Fruit fly (Drosophila melanogaster): Measurements from ENCODE around the gene ssp2.
A peak's percentile ranks its signal among the peaks of the same experiment; 100 is the strongest.

The ssp2 gene

DNA sequence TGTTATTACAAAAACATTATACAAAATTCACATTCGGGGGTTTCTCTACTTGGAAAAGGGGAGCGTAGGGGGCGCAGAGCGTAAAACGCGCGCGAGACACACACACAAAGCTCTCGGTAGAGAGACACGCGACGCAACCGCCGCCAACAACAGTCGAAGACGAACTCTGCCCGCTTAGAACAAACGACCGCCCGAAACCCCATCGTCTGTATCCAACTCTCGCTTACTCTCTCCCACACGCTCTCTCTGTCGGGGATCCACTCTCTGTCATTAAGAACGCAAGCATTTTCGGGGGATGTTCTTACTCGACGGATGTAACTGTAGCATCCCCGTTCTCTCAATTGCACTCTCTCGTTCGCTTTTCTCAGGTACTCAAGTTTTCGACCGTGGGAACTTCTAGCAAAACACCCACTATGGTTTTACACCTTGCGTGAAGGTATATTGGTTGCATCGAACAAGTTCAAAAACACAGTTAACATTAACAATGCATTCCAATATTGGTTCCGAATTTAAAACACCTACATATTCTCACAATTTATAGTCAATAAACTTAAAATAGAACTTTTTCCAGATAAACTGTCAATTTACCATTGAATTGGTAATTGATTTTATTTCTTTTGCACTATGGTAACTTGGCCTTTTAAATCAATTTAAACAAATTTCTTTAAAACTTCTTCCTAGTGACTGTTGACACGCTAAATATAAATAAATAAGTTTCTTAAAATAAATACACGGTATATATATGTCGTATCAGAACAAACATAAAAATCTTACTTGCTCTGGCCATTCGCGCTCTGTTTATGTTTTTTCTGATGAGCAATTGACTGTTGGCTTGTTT, 45.0 kb upstream of the ssp2 start (continued):
- peak; percentile 80 for TF ChIP-seq Mrtf (GFP tag; IDR thresholded peaks at IDR 0.05)
- peak; percentile 84 for TF ChIP-seq jumu (GFP tag; optimal IDR thresholded peaks at IDR 0.05)
- peak; percentile 84 for TF ChIP-seq kay (GFP tag; optimal IDR thresholded peaks at IDR 0.05)
- peak; percentile 96 for TF ChIP-seq CG9727 (GFP tag; optimal IDR thresholded peaks at IDR 0.05)
- TF ChIP-seq hth (optimal IDR thresholded peaks at IDR 0.05): no peak
- TF ChIP-seq gsb-n (tag; optimal IDR thresholded peaks at IDR 0.05): peak; percentile 89
- TF ChIP-seq Doc2 (GFP tag; IDR thresholded peaks at IDR 0.05): peak; percentile 22; the same call in 1 of the 2 replicates
- TF ChIP-seq E2f2 (GFP tag; IDR thresholded peaks at IDR 0.05): peak; percentile 45; the same call in 1 of the 2 replicates
- peak; percentile 94 for TF ChIP-seq dmrt11E (tag; optimal IDR thresholded peaks at IDR 0.05)
- no peak for TF ChIP-seq fru (optimal IDR thresholded peaks at IDR 0.05)
- peak; percentile 59 for TF ChIP-seq CG7928 (GFP tag; optimal IDR thresholded peaks at IDR 0.05)
- TF ChIP-seq eyg (GFP tag; optimal IDR thresholded peaks at IDR 0.05): peak; percentile 67
- TF ChIP-seq sqz (GFP tag; optimal IDR thresholded peaks at IDR 0.05): peak; percentile 90
- TF ChIP-seq Rfx (GFP tag; IDR thresholded peaks at IDR 0.05): peak; percentile 85
- TF ChIP-seq fd64A (GFP tag; optimal IDR thresholded peaks at IDR 0.05): peak; percentile 13
- TF ChIP-seq aop (GFP tag; IDR thresholded peaks at IDR 0.05): no peak
- TF ChIP-seq CG16813 (GFP tag; IDR thresholded peaks at IDR 0.05; ENCODE audit: partially characterized antibody): no peak
- TF ChIP-seq Eip74EF (GFP tag; optimal IDR thresholded peaks at IDR 0.05): peak in 1 of 2 experiments; percentile 24
- peak; percentile 87 for TF ChIP-seq sisA (GFP tag; IDR thresholded peaks at IDR 0.05)
- peak; percentile 87 for TF ChIP-seq CG6689 (GFP tag; IDR thresholded peaks at IDR 0.05)
- no peak for TF ChIP-seq CG1832 (GFP tag; optimal IDR thresholded peaks at IDR 0.05)
- TF ChIP-seq NC2β (GFP tag; optimal IDR thresholded peaks at IDR 0.05): peak; percentile 84
- peak in 1 of 2 experiments; percentile 97 for TF ChIP-seq eve (GFP tag; optimal IDR thresholded peaks at IDR 0.05)
- TF ChIP-seq CG16779 (GFP tag; IDR thresholded peaks at IDR 0.05): peak; percentile 24; the same call in 1 of the 2 replicates
- TF ChIP-seq CG10543 (GFP tag; optimal IDR thresholded peaks at IDR 0.05): peak; percentile 89
- peak; percentile 89 for TF ChIP-seq sug (tag; optimal IDR thresholded peaks at IDR 0.05)
- TF ChIP-seq hb (GFP tag; IDR thresholded peaks at IDR 0.05; ENCODE audit: partially characterized antibody): no peak
- peak; percentile 88 for TF ChIP-seq fu2 (GFP tag; optimal IDR thresholded peaks at IDR 0.05)
- no peak for TF ChIP-seq gfzf (GFP tag; optimal IDR thresholded peaks at IDR 0.05)
- TF ChIP-seq cad (GFP tag; optimal IDR thresholded peaks at IDR 0.05): no peak
- TF ChIP-seq run (tag; optimal IDR thresholded peaks at IDR 0.05): peak; percentile 85
- TF ChIP-seq YL-1 (GFP tag; optimal IDR thresholded peaks at IDR 0.05): peak; percentile 70
- TF ChIP-seq dysf (GFP tag; IDR thresholded peaks at IDR 0.05): peak; percentile 90
- TF ChIP-seq Spps (tag; optimal IDR thresholded peaks at IDR 0.05): peak; percentile 80
- peak; percentile 50; the same call in 1 of the 3 replicates for TF ChIP-seq Optix (GFP tag; IDR thresholded peaks at IDR 0.05)
- no peak for TF ChIP-seq lbe (GFP tag; optimal IDR thresholded peaks at IDR 0.05)
- TF ChIP-seq lab (GFP tag; optimal IDR thresholded peaks at IDR 0.05): peak; percentile 91
- peak; percentile 82 for TF ChIP-seq Atf6 (GFP tag; IDR thresholded peaks at IDR 0.05)
- peak; percentile 94 for TF ChIP-seq grau (tag; optimal IDR thresholded peaks at IDR 0.05)
- TF ChIP-seq ftz-f1 (GFP tag; optimal IDR thresholded peaks at IDR 0.05): no peak
- TF ChIP-seq CG2712 (tag; optimal IDR thresholded peaks at IDR 0.05): peak; percentile 96
- peak; percentile 53; the same call in 1 of the 2 replicates for TF ChIP-seq vvl (GFP tag; IDR thresholded peaks at IDR 0.05)
- no peak for TF ChIP-seq usp (GFP tag; optimal IDR thresholded peaks at IDR 0.05)
- no peak for TF ChIP-seq CG14965 (GFP tag; optimal IDR thresholded peaks at IDR 0.05; ENCODE audit: borderline replicate concordance)
- TF ChIP-seq CG1602 (GFP tag; optimal IDR thresholded peaks at IDR 0.05): peak; percentile 92
- peak; percentile 87 for TF ChIP-seq NfI (GFP tag; optimal IDR thresholded peaks at IDR 0.05)
- peak; percentile 33; the same call in 1 of the 3 replicates for TF ChIP-seq CG6791 (GFP tag; IDR thresholded peaks at IDR 0.05; ENCODE audit: partially characterized antibody)
- peak; percentile 84 for TF ChIP-seq CG9876 (GFP tag; optimal IDR thresholded peaks at IDR 0.05)
- TF ChIP-seq CG11723 (GFP tag; optimal IDR thresholded peaks at IDR 0.05): peak; percentile 82
